Worm (Caenorhabditis elegans) whole organism, young adult: ENCODE measurements around the gene F53A3.7.

Experiments used
- F10E7.11 ChIP-seq: sonication (generic microtip); optimal IDR thresholded peaks from 2 replicates; lab custom pipeline; 2017; ENCODE audit warnings: mild to moderate bottlenecking, missing genetic modification characterization, moderate library complexity, missing compliant biosample characterization
- akir-1 ChIP-seq: fragments of 200-800 bp; sonication (Bioruptor generic); optimal IDR thresholded peaks from 2 replicates; lab custom pipeline; 2018; ENCODE audit warnings: mild to moderate bottlenecking, missing genetic modification characterization, moderate library complexity, missing compliant biosample characterization
- ama-1 ChIP-seq, 3 experiments: fragments of 150-350 bp in 1 of 3; sonication (generic microtip) in 2 of 3; optimal IDR thresholded peaks; 2 replicates each; lab custom pipeline; 2014 to 2018; ENCODE audit warnings: missing biosample characterization in 2 of 3, missing genetic modification characterization in 2 of 3, missing genetic modification reagents in 2 of 3
- ceh-40 ChIP-seq: fragments of 200-800 bp; sonication (Bioruptor generic); IDR thresholded peaks from 2 replicates; pipeline ENCODE4 v1.3.6; 2022; ENCODE audit warnings: missing genetic modification characterization, missing compliant biosample characterization
- gei-17 ChIP-seq: fragments of 200-800 bp; sonication (Bioruptor generic); optimal IDR thresholded peaks from 2 replicates; lab custom pipeline; 2018; ENCODE audit warnings: mild to moderate bottlenecking, missing genetic modification characterization, missing compliant biosample characterization
- him-1 ChIP-seq: sonication (generic microtip); optimal IDR thresholded peaks from 2 replicates; lab custom pipeline; 2016; ENCODE audit warnings: missing genotype, missing genetic modification reagents, missing genetic modification characterization, missing compliant biosample characterization
- lsy-27 ChIP-seq: sonication (generic microtip); optimal IDR thresholded peaks from 2 replicates; lab custom pipeline; 2017; ENCODE audit warnings: missing genetic modification characterization, mild to moderate bottlenecking, missing compliant biosample characterization, antibody characterized with exemption, missing genotype, borderline replicate concordance; ENCODE audit not compliant: insufficient read depth
- mel-28 ChIP-seq: sonication (generic microtip); optimal IDR thresholded peaks from 2 replicates; lab custom pipeline; 2016; ENCODE audit warnings: borderline replicate concordance, mild to moderate bottlenecking, missing genetic modification characterization, missing compliant biosample characterization
- nhr-179 ChIP-seq: sonication (generic microtip); optimal IDR thresholded peaks from 2 replicates; lab custom pipeline; 2016; ENCODE audit warnings: mild to moderate bottlenecking, missing genetic modification characterization, missing compliant biosample characterization
- pha-4 ChIP-seq: fragments of 150-350 bp; sonication (generic microtip); optimal IDR thresholded peaks from 2 replicates; lab custom pipeline; 2014; ENCODE audit warnings: missing biosample characterization, missing genetic modification reagents, missing genetic modification characterization
- somi-1 ChIP-seq: fragments of 200-800 bp; sonication (Bioruptor generic); optimal IDR thresholded peaks from 2 replicates; lab custom pipeline; 2018; ENCODE audit warnings: mild to moderate bottlenecking, missing genetic modification characterization, missing compliant biosample characterization
- sptf-2 ChIP-seq: fragments of 200-800 bp; sonication (Bioruptor generic); optimal IDR thresholded peaks from 2 replicates; lab custom pipeline; 2018; ENCODE audit warnings: mild to moderate bottlenecking, missing genetic modification characterization, missing compliant biosample characterization

DNA sequence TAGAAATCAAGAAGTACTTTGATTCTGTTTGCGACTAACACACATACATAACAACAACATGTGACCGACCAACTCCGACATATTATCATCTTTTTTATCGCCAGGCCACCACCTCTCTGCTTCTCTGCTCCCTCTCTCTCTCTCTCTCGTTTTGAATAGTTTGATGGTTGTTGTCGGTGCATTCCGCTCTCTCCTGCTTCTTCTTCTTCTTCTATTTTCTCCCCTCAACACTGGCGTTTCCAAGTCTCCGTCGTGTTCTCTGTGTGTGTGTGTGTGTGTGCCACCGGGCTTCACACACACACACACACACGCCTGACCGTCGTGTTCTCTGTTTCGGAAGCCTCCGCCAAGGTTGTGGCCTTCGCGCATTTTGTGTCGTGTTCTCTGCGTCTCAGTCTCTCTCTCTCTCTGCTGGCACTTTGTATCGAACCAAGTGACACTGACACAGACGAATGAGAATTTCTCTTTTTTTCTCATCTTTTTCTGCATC lies 26.2 kb upstream of the F53A3.7 start:
- peak; percentile 99 for TF ChIP-seq somi-1
- TF ChIP-seq lsy-27: no peak
- TF ChIP-seq ceh-40 (GFP tag; lab: Robert Waterston, UW): no peak
- TF ChIP-seq F10E7.11 (tag; lab: Kevin White, UChicago): no peak
- TF ChIP-seq him-1: no peak
- no peak for TF ChIP-seq mel-28 (tag; lab: Kevin White, UChicago)
- TF ChIP-seq pha-4 (tag; lab: Kevin White, UChicago): peak; percentile 88
- no peak for TF ChIP-seq ama-1 (optimal IDR thresholded peaks at IDR 0.05; lab: Kevin White, UChicago)
- TF ChIP-seq ama-1 (GFP tag; optimal IDR thresholded peaks at IDR 0.05; lab: Kevin White, UChicago): no peak
- no peak for TF ChIP-seq sptf-2 (GFP tag; lab: Kevin White, UChicago)
- TF ChIP-seq akir-1 (GFP tag; lab: Kevin White, UChicago): no peak
- TF ChIP-seq gei-17 (GFP tag; lab: Kevin White, UChicago): peak; percentile 84
- TF ChIP-seq nhr-179 (tag; lab: Kevin White, UChicago): no peak
